Fruit fly (Drosophila melanogaster) whole organism, prepupa: ENCODE results near the gene Tmc.

Source experiments
- CG32006 ChIP-seq: fragments of 200-800 bp; sonication (Bioruptor generic); optimal IDR thresholded peaks from 3 replicates; lab custom pipeline; 2017; ENCODE audit warnings: missing biosample characterization, mild to moderate bottlenecking, missing genetic modification characterization
- CG3919 ChIP-seq: fragments of 200-800 bp; sonication (Bioruptor generic); optimal IDR thresholded peaks from 3 replicates; lab custom pipeline; 2016; ENCODE audit warnings: missing biosample characterization, missing genetic modification characterization
- cyc ChIP-seq: fragments of 200-800 bp; sonication (Bioruptor generic); optimal IDR thresholded peaks from 3 replicates; lab custom pipeline; 2016; ENCODE audit warnings: missing biosample characterization, missing genetic modification characterization
- lz ChIP-seq: fragments of 200-800 bp; sonication (Bioruptor generic); optimal IDR thresholded peaks from 3 replicates; lab custom pipeline; 2016; ENCODE audit warnings: missing biosample characterization, missing genetic modification characterization

DNA sequence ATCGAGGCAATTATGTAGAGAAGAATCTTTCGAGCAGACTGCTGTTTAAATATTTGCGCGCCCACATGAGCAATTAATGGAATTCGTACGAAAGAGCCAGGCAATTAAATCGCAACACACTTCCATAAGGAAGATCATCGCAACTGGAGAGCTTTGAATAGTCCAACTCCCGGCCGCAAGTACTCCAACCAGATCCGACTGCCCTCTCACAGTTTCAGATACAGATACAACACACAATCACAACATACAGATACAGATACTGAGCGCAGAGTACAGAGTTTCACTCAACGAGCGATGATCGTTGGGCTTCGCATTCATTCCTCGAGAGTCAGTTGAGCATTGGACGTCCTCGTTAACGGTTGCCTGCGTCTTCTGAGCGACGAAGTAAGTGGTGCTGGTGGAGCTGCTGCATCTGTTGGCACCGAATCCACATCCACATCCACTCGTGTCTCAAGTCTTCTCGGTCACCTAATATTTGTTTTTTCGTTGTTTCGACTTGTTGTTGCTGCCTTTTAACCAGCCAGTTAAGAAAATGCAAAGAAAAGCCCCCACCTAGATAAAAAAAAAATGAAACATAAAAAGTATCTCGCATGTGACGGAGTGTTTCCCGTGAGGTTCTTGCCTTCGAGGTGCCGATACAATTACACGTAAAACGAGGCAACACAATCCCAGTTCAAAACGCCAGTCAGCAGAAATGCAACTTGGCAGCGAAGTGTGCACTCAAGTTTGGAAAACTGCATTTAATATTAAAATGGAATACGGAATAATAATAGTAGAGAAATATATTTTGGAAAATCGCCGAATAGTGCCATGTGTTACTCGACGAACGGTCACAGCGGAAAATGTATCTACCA, 17.3 kb downstream of the Tmc start, which contains the start of gene LanB2:
- TF ChIP-seq CG3919 (no peak), CG32006 (GFP tag; lab: Kevin White, UChicago) (no peak), cyc (GFP tag; lab: Kevin White, UChicago) (no peak), lz (no peak)
